Worm (Caenorhabditis elegans): ENCODE measurements around the gene W08E12.5.

DNA sequence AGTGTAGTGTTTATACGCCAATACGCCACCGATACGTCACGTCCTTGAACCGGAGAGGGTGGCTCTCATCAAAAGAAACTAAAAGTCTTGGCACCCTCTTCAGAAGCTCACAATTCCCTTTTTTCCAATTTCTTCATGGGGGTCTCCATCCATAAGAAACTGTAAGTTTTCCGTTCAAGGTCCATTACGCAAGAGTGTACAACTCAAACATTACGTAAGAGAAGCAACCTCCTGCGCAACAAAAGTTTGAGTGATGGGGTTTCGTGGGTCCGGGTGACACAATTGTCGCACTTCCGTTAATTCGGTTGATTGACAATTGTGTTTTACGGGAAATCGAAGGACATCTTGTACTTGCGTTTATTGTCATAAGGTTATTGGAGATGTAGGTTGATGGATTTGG is 21.8 kb upstream of the W08E12.5 start:
- no peak for TF ChIP-seq nhr-237 (tag; optimal IDR thresholded peaks at IDR 0.05)
- no peak for TF ChIP-seq snpc-4 (tag; optimal IDR thresholded peaks at IDR 0.05)
- TF ChIP-seq pha-4 (tag; optimal IDR thresholded peaks at IDR 0.05), result no peak
- TF ChIP-seq zip-8 (tag; optimal IDR thresholded peaks at IDR 0.05), result peak; percentile 86
- no peak for TF ChIP-seq unc-39 (tag; optimal IDR thresholded peaks at IDR 0.05)
- no peak for TF ChIP-seq nhr-28 (tag; optimal IDR thresholded peaks at IDR 0.05)
- TF ChIP-seq lin-13 (tag; optimal IDR thresholded peaks at IDR 0.05), result no peak
- no peak for TF ChIP-seq elt-1 (tag; optimal IDR thresholded peaks at IDR 0.05; ENCODE audit: borderline replicate concordance, insufficient read depth)
- TF ChIP-seq ceh-43 (GFP tag; optimal IDR thresholded peaks at IDR 0.05), result no peak
- TF ChIP-seq sptf-1 (tag; optimal IDR thresholded peaks at IDR 0.05), result no peak
- no peak for TF ChIP-seq flh-1 (GFP tag; optimal IDR thresholded peaks at IDR 0.05)
- no peak for TF ChIP-seq ces-1 (GFP tag; optimal IDR thresholded peaks at IDR 0.05)
